Worm (Caenorhabditis elegans): Measurements from ENCODE around the gene nep-1.

nep-1 gene

ce11 chrII:11652125-11652524, 4.9 kb downstream of the nep-1 start:
- TF ChIP-seq ahr-1 (tag; optimal IDR thresholded peaks at IDR 0.05) (no peak), K09A11.1 (tag; optimal IDR thresholded peaks at IDR 0.05; ENCODE audit: insufficient read depth) (no peak), ceh-48 (tag; optimal IDR thresholded peaks at IDR 0.05) (no peak), eyg-1 (tag; optimal IDR thresholded peaks at IDR 0.05) (no peak), npax-4 (tag; optimal IDR thresholded peaks at IDR 0.05) (no peak), unc-86 (tag; optimal IDR thresholded peaks at IDR 0.05) (no peak), tbx-2 (tag; optimal IDR thresholded peaks at IDR 0.05) (no peak), ceh-45 (GFP tag; IDR thresholded peaks at IDR 0.05) (no peak), hlh-6 (tag; optimal IDR thresholded peaks at IDR 0.05) (no peak), ceh-9 (tag; optimal IDR thresholded peaks at IDR 0.05) (no peak)

- TF ChIP-seq ceh-14 (tag; optimal IDR thresholded peaks at IDR 0.05), result no peak
- no peak for TF ChIP-seq ceh-18 (tag; optimal IDR thresholded peaks at IDR 0.05)
- no peak for TF ChIP-seq pqm-1 (tag; optimal IDR thresholded peaks at IDR 0.05)
- no peak for TF ChIP-seq unc-86 (tag; optimal IDR thresholded peaks at IDR 0.05)
- no peak for TF ChIP-seq dmd-4 (tag; optimal IDR thresholded peaks at IDR 0.05; ENCODE audit: borderline replicate concordance)
- TF ChIP-seq ceh-19 (GFP tag; optimal IDR thresholded peaks at IDR 0.05), result no peak
- no peak for TF ChIP-seq zip-5 (tag; optimal IDR thresholded peaks at IDR 0.05)
Observed at ce11 chrII:11650975-11651588, 5.9 kb downstream of the nep-1 start, which contains the start of gene coa-7. Gene coa-7 (minus strand): TSS chrII:11651148.

- TF ChIP-seq sdc-2 (tag; optimal IDR thresholded peaks at IDR 0.05) (no peak), hlh-6 (tag; optimal IDR thresholded peaks at IDR 0.05) (no peak), pha-4 (tag; optimal IDR thresholded peaks at IDR 0.05) (no peak), nhr-11 (tag; optimal IDR thresholded peaks at IDR 0.05) (no peak), ceh-24 (tag; optimal IDR thresholded peaks at IDR 0.05) (no peak), elt-2 (tag; optimal IDR thresholded peaks at IDR 0.05) (no peak), hlh-30 (tag; optimal IDR thresholded peaks at IDR 0.05; ENCODE audit: insufficient read depth) (peak; percentile 49)
Observed at ce11 chrII:11649239-11649638, 7.7 kb downstream of the nep-1 start.

ce11 chrII:11646874-11647273, 10.1 kb downstream of the nep-1 start:
- TF ChIP-seq lin-11 (tag; optimal IDR thresholded peaks at IDR 0.05) (no peak), hlh-30 (tag; optimal IDR thresholded peaks at IDR 0.05; ENCODE audit: insufficient read depth) (no peak), ceh-18 (tag; optimal IDR thresholded peaks at IDR 0.05) (no peak), hlh-8 (tag; optimal IDR thresholded peaks at IDR 0.05) (no peak), hlh-6 (tag; optimal IDR thresholded peaks at IDR 0.05) (no peak), ceh-30 (tag; optimal IDR thresholded peaks at IDR 0.05) (no peak), che-1 (tag; optimal IDR thresholded peaks at IDR 0.05) (no peak), mec-3 (tag; optimal IDR thresholded peaks at IDR 0.05; ENCODE audit: borderline replicate concordance) (no peak), eyg-1 (tag; optimal IDR thresholded peaks at IDR 0.05) (no peak), nhr-232 (tag; optimal IDR thresholded peaks at IDR 0.05) (no peak), ref-2 (tag; optimal IDR thresholded peaks at IDR 0.05) (no peak), pat-9 (tag; optimal IDR thresholded peaks at IDR 0.05) (no peak), K02D7.2 (tag; optimal IDR thresholded peaks at IDR 0.05) (no peak), pag-3 (tag; optimal IDR thresholded peaks at IDR 0.05; ENCODE audit: borderline replicate concordance) (no peak), madf-2 (tag; optimal IDR thresholded peaks at IDR 0.05) (no peak), rnt-1 (tag; optimal IDR thresholded peaks at IDR 0.05) (no peak), fkh-6 (tag; optimal IDR thresholded peaks at IDR 0.05) (no peak), unc-86 (tag; optimal IDR thresholded peaks at IDR 0.05) (no peak), ceh-48 (tag; optimal IDR thresholded peaks at IDR 0.05) (no peak)
